Fruit fly (Drosophila melanogaster): ENCODE measurements around the gene AP-1-2beta.

Gene AP-1-2beta

dm6 chrX:19773734-19774702 is 43.2 kb downstream of the AP-1-2beta start:
- TF ChIP-seq svp (GFP tag) (no peak), Hr4 (GFP tag; optimal IDR thresholded peaks at IDR 0.05) (no peak), pdm3 (GFP tag; optimal IDR thresholded peaks at IDR 0.05) (no peak), CG4318 (GFP tag; optimal IDR thresholded peaks at IDR 0.05) (no peak), CG6276 (GFP tag; optimal IDR thresholded peaks at IDR 0.05) (no peak), Smox (GFP tag; optimal IDR thresholded peaks at IDR 0.05) (no peak), CG1621 (tag; optimal IDR thresholded peaks at IDR 0.05) (peak; percentile 4), CG8632 (GFP tag; optimal IDR thresholded peaks at IDR 0.05) (no peak), CG6792 (GFP tag; optimal IDR thresholded peaks at IDR 0.05) (no peak), ss (GFP tag; optimal IDR thresholded peaks at IDR 0.05) (peak in 1 of 2 experiments; percentile 1), Eip78C (GFP tag) (peak; percentile 11), salr (GFP tag; optimal IDR thresholded peaks at IDR 0.05) (no peak), CG15336 (GFP tag; IDR thresholded peaks at IDR 0.05) (no peak)

DNA sequence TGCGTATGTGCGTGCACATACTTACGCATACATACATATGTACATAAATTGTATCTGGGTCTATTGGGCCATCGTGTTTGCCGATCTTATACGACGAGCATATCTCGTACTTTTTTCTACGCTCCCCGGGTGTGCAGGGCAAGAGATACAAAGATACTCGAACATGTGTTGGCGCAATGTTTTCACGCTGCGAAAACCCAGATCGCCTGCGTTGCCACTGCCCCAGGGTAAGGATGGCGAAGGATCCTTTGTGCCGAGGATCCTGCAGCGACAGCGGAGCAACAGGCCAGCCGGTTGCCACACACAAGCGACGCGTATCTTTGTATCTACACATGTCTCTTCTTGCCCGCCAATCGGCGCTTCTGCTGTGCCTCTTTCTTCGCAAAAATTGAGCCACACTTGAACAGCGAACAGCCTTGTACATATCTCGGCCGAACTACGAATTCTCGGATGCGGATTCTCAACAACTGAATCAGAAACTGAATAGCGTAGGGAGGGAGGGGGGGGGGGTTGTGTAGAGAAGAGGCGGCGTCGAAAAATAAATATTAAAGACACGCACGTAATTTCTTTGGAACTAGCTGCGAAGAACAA is 44.3 kb downstream of the AP-1-2beta start:
- TF ChIP-seq CG6854 (GFP tag; optimal IDR thresholded peaks at IDR 0.05) (no peak), CG1621 (tag; optimal IDR thresholded peaks at IDR 0.05) (peak; percentile 2), Eip78C (GFP tag) (peak; percentile 15), ss (GFP tag; optimal IDR thresholded peaks at IDR 0.05) (peak in 1 of 2 experiments; percentile 20), CG10669 (GFP tag; optimal IDR thresholded peaks at IDR 0.05) (no peak)

DNA sequence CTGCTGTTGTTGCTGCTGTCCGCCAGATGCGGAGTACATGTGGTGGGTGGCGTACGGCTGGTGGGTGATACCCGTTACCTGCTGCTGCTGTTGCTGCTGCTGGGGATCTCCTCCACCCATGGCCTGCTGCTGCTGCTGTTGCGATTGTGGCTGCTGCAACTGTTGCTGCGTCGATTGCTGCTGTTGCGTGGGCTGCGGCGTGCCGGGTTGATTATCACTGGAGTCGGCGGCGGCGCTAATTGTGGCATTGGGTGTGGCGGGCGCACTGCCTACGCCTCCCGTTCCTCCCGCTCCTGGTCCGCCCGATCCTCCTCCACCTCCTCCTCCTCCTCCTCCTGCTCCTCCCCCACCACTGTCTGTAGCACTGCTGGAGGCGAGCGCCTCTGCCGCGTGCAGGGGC is 51.1 kb downstream of the AP-1-2beta start:
- TF ChIP-seq acj6 (GFP tag; optimal IDR thresholded peaks at IDR 0.05) = no peak
- no peak for TF ChIP-seq CG15336 (GFP tag; IDR thresholded peaks at IDR 0.05)
- TF ChIP-seq CG32006 (GFP tag; optimal IDR thresholded peaks at IDR 0.05) = no peak
- no peak for TF ChIP-seq Hr39 (GFP tag; optimal IDR thresholded peaks at IDR 0.05)
- TF ChIP-seq Met (GFP tag; optimal IDR thresholded peaks at IDR 0.05) = no peak
- TF ChIP-seq CG8632 (GFP tag; optimal IDR thresholded peaks at IDR 0.05) = no peak
- no peak for TF ChIP-seq CG1621 (tag; optimal IDR thresholded peaks at IDR 0.05)
- TF ChIP-seq salr (GFP tag; optimal IDR thresholded peaks at IDR 0.05) = no peak
- TF ChIP-seq CG9139 (GFP tag; optimal IDR thresholded peaks at IDR 0.05) = no peak
- TF ChIP-seq CG11294 (GFP tag; IDR thresholded peaks at IDR 0.05) = no peak
- TF ChIP-seq Ets21C (GFP tag; optimal IDR thresholded peaks at IDR 0.05) = no peak
- no peak for TF ChIP-seq CG11762 (GFP tag; optimal IDR thresholded peaks at IDR 0.05; ENCODE audit: insufficient read depth)
- no peak for TF ChIP-seq cyc (GFP tag; optimal IDR thresholded peaks at IDR 0.05)
- TF ChIP-seq CG8119 (GFP tag; IDR thresholded peaks at IDR 0.05) = no peak
- TF ChIP-seq CG6792 (GFP tag; optimal IDR thresholded peaks at IDR 0.05) = no peak
- no peak for TF ChIP-seq CG11902 (GFP tag; optimal IDR thresholded peaks at IDR 0.05)
- no peak for TF ChIP-seq CG4318 (GFP tag; optimal IDR thresholded peaks at IDR 0.05)
- TF ChIP-seq Eip93F (GFP tag; optimal IDR thresholded peaks at IDR 0.05) = no peak
- no peak for TF ChIP-seq CG10631 (GFP tag; optimal IDR thresholded peaks at IDR 0.05)

DNA sequence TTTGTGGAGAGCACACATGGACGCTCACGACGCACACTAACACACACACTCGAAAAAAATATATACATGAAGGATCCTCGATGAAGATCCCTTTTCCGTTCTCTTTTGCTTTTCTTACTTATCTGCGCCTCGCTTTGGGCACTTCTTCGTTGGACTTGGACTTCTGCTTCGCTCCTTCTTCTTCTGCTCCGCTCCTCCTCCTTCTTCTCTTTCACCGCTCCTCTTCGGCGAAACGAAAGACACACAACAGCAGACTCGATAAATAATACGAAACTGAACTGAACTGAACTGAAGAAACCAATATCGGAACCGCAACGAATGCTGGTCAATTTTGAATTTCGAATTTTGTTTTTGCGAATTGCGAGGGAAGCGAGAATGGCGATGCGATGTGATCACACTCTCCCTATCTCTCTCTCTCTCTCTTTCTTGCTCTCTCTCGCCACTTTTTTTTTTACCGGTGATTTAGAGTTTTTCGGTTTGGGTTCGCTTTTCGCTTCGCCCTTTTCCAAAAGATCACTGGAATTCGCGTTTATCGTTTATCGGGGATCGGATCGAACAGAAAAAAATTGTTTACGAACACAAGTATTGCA is 52.0 kb downstream of the AP-1-2beta start:
- TF ChIP-seq CG6808 (GFP tag; optimal IDR thresholded peaks at IDR 0.05) (no peak), Eip78C (GFP tag) (peak; percentile 26), CG6163 (GFP tag; IDR thresholded peaks at IDR 0.05) (peak; percentile 50; the same call in 2 of the 3 replicates)

DNA sequence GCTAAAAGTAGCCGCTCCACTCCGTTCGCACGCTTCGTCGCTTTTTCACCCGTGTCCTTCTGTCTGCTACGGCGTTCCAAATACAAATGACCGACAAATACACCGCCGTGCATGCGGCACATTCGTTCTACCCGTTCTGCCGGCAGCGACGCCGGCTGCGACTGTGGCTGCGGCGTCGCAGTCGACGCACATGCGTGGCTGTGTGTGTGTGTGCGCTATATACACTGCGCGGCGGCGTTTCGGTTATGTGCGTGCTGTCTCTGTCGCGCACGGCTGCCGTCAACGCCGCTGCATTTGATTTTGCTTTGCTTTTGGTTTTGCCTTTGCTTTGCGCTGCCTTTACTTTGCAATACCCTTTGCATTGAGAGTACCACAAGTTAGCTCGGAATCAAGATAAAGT is 52.7 kb downstream of the AP-1-2beta start, which contains the start of gene zld:
Gene zld, minus strand, starts transcription at position 92 of the 400 bp plus-strand sequence.
- no peak for TF ChIP-seq net (GFP tag; optimal IDR thresholded peaks at IDR 0.05)
- TF ChIP-seq ss (GFP tag; optimal IDR thresholded peaks at IDR 0.05) = peak in 1 of 2 experiments; percentile 41
- TF ChIP-seq CG6163 (GFP tag; IDR thresholded peaks at IDR 0.05) = 0 out of 3 replicates have a peak, but pooled peaks have one; percentile 35
- TF ChIP-seq Lpt (GFP tag; optimal IDR thresholded peaks at IDR 0.05) = no peak
- peak; percentile 48 for TF ChIP-seq svp (GFP tag)
- TF ChIP-seq topi (GFP tag; optimal IDR thresholded peaks at IDR 0.05) = no peak
- no peak for TF ChIP-seq Smox (GFP tag; optimal IDR thresholded peaks at IDR 0.05)
- TF ChIP-seq CG1621 (tag; optimal IDR thresholded peaks at IDR 0.05) = peak; percentile 17
- peak; percentile 71 for TF ChIP-seq fkh (GFP tag; optimal IDR thresholded peaks at IDR 0.05)
- no peak for TF ChIP-seq Blimp-1 (GFP tag; optimal IDR thresholded peaks at IDR 0.05)
- peak; percentile 27 for TF ChIP-seq Eip78C (GFP tag)

All from whole organism, prepupa.